Fruit fly (Drosophila melanogaster) whole organism, embryonic: ENCODE data around the gene CG1764.

ENCODE experiments used
- CG10979 ChIP-seq: fragments of 200-800 bp; sonication (Bioruptor generic); optimal IDR thresholded peaks from 2 replicates; lab custom pipeline; 2018; ENCODE audit warnings: missing biosample characterization, mild to moderate bottlenecking, missing genetic modification characterization, moderate library complexity
- CG11723 ChIP-seq: fragments of 200-800 bp; sonication (Bioruptor generic); optimal IDR thresholded peaks from 2 replicates; lab custom pipeline; 2017; ENCODE audit warnings: missing biosample characterization, mild to moderate bottlenecking, missing genetic modification characterization
- CG12071 ChIP-seq: fragments of 200-800 bp; sonication (Bioruptor generic); optimal IDR thresholded peaks from 3 replicates; lab custom pipeline; 2018; ENCODE audit warnings: missing biosample characterization, mild to moderate bottlenecking, missing genetic modification characterization
- CG12744 ChIP-seq: fragments of 200-800 bp; sonication (Bioruptor generic); optimal IDR thresholded peaks from 2 replicates; lab custom pipeline; 2016; ENCODE audit warnings: missing biosample characterization, missing genetic modification characterization
- CG13123 ChIP-seq: fragments of 200-800 bp; sonication (Bioruptor generic); optimal IDR thresholded peaks from 2 replicates; lab custom pipeline; 2016; ENCODE audit warnings: missing biosample characterization, missing genetic modification characterization
- CG14710 ChIP-seq: fragments of 200-800 bp; sonication (Bioruptor generic); optimal IDR thresholded peaks from 3 replicates; lab custom pipeline; 2019; ENCODE audit warnings: missing biosample characterization, mild to moderate bottlenecking, missing genetic modification characterization, moderate library complexity
- CG14860 ChIP-seq: fragments of 200-800 bp; sonication (Bioruptor generic); IDR thresholded peaks from 3 replicates; pipeline ENCODE4 v1.3.6; 2022; ENCODE audit warnings: missing biosample characterization, missing genetic modification characterization; ENCODE audit not compliant: partially characterized antibody
- CG14965 ChIP-seq: fragments of 200-800 bp; sonication (Bioruptor generic); optimal IDR thresholded peaks from 2 replicates; lab custom pipeline; 2016; ENCODE audit warnings: missing biosample characterization, missing genetic modification characterization, borderline replicate concordance
- CG18599 ChIP-seq: fragments of 200-800 bp; sonication (Bioruptor generic); optimal IDR thresholded peaks from 3 replicates; lab custom pipeline; 2017; ENCODE audit warnings: missing biosample characterization, missing genetic modification characterization, mild to moderate bottlenecking, moderate library complexity, missing genetic modification reagents
- CG2712 ChIP-seq: fragments of 200-800 bp; optimal IDR thresholded peaks from 3 replicates; lab custom pipeline; 2019; ENCODE audit warnings: missing biosample characterization, mild to moderate bottlenecking, missing genetic modification characterization, moderate library complexity
- CG3726 ChIP-seq: fragments of 200-800 bp; sonication (Bioruptor generic); IDR thresholded peaks from 3 replicates; pipeline ENCODE4, ENCODE4 v1.3.6; 2022; ENCODE audit warnings: missing biosample characterization, missing genetic modification characterization
- CG5245 ChIP-seq: fragments of 200-800 bp; sonication (Bioruptor generic); optimal IDR thresholded peaks from 3 replicates; lab custom pipeline; 2016; ENCODE audit warnings: missing biosample characterization, missing genetic modification characterization
- CHES-1-like ChIP-seq: fragments of 200-800 bp; sonication (Bioruptor generic); optimal IDR thresholded peaks from 2 replicates; lab custom pipeline; 2016; ENCODE audit warnings: missing biosample characterization, missing genetic modification characterization
- Dbx ChIP-seq: fragments of 200-800 bp; sonication (Bioruptor generic); IDR thresholded peaks from 3 replicates; pipeline ENCODE4 v1.3.6; 2022; ENCODE audit warnings: missing biosample characterization, missing genetic modification characterization
- Doc3 ChIP-seq: fragments of 200-800 bp; sonication (Bioruptor generic); IDR thresholded peaks from 3 replicates; pipeline ENCODE4 v1.3.6; 2022; ENCODE audit warnings: missing biosample characterization, missing genetic modification characterization; ENCODE audit not compliant: partially characterized antibody
- Dref ChIP-seq: fragments of 200-800 bp; sonication (Bioruptor generic); IDR thresholded peaks from 2 replicates; pipeline ENCODE4 v1.3.6; 2022; ENCODE audit warnings: missing biosample characterization, missing genetic modification characterization
- Elba2 ChIP-seq: fragments of 200-800 bp; sonication (Bioruptor generic); optimal IDR thresholded peaks from 3 replicates; lab custom pipeline; 2016; ENCODE audit warnings: missing biosample characterization, missing genetic modification characterization
- H2.0 ChIP-seq: fragments of 200-800 bp; sonication (Bioruptor generic); IDR thresholded peaks from 2 replicates; pipeline ENCODE4 v1.3.6; 2022; ENCODE audit warnings: missing biosample characterization, missing genetic modification characterization
- Mes4 ChIP-seq: fragments of 200-800 bp; sonication (Bioruptor generic); optimal IDR thresholded peaks from 2 replicates; lab custom pipeline; 2016; ENCODE audit warnings: missing biosample characterization, missing genetic modification characterization
- NFAT ChIP-seq: fragments of 200-800 bp; sonication (Bioruptor generic); IDR thresholded peaks from 2 replicates; pipeline ENCODE4 v1.3.6; 2022; ENCODE audit warnings: missing biosample characterization, missing genetic modification characterization
- Nf-YA ChIP-seq: fragments of 200-800 bp; sonication (Bioruptor generic); IDR thresholded peaks from 2 replicates; pipeline ENCODE4 v1.3.6; 2022; ENCODE audit warnings: missing biosample characterization, missing genetic modification characterization
- PHDP ChIP-seq: fragments of 200-800 bp; sonication (Bioruptor generic); optimal IDR thresholded peaks from 3 replicates; lab custom pipeline; 2018; ENCODE audit warnings: missing biosample characterization, mild to moderate bottlenecking, missing genetic modification characterization, moderate library complexity
- Six4 ChIP-seq: fragments of 200-800 bp; sonication (Bioruptor generic); optimal IDR thresholded peaks from 2 replicates; lab custom pipeline; 2016; ENCODE audit warnings: missing biosample characterization, missing genetic modification characterization
- Stat92E ChIP-seq, 3 experiments: fragments of >200 bp in 2 of 3; fragments of 200-800 bp in 1 of 3; sonication (Bioruptor generic) in 1 of 3; optimal IDR thresholded peaks; 2 replicates each; lab custom pipeline; 2017 to 2019; ENCODE audit warnings: missing biosample characterization in 3 of 3, missing genetic modification characterization in 3 of 3, mild to moderate bottlenecking in 1 of 3, moderate library complexity in 1 of 3
- Tbp ChIP-seq: fragments of >200 bp; optimal IDR thresholded peaks from 2 replicates; lab custom pipeline; 2018; ENCODE audit warnings: missing biosample characterization, missing genetic modification characterization
- amos ChIP-seq: fragments of 200-800 bp; sonication (Bioruptor generic); IDR thresholded peaks from 2 replicates; pipeline ENCODE4 v1.3.6; 2022; ENCODE audit warnings: missing biosample characterization, missing genetic modification characterization; ENCODE audit not compliant: partially characterized antibody
- aop ChIP-seq: fragments of 200-800 bp; sonication (Bioruptor generic); IDR thresholded peaks from 2 replicates; pipeline ENCODE4 v1.3.6; 2022; ENCODE audit warnings: missing biosample characterization, missing genetic modification characterization
- ash1 ChIP-seq: fragments of 200-800 bp; sonication (Bioruptor generic); optimal IDR thresholded peaks from 2 replicates; lab custom pipeline; 2018; ENCODE audit warnings: missing biosample characterization, mild to moderate bottlenecking, missing genetic modification characterization
- ato ChIP-seq: fragments of 200-800 bp; sonication (Bioruptor generic); IDR thresholded peaks from 2 replicates; pipeline ENCODE4 v1.3.6; 2022; ENCODE audit warnings: missing biosample characterization, missing genetic modification characterization; ENCODE audit not compliant: partially characterized antibody
- btn ChIP-seq: fragments of 200-800 bp; sonication (Bioruptor generic); optimal IDR thresholded peaks from 2 replicates; lab custom pipeline; 2016; ENCODE audit warnings: missing biosample characterization, missing genetic modification characterization
- caup ChIP-seq: fragments of 200-800 bp; sonication (Bioruptor generic); optimal IDR thresholded peaks from 3 replicates; lab custom pipeline; 2017; ENCODE audit warnings: missing biosample characterization, mild to moderate bottlenecking, missing genetic modification characterization, moderate library complexity; ENCODE audit not compliant: severe bottlenecking
- cg ChIP-seq: fragments of 200-800 bp; sonication (Bioruptor generic); optimal IDR thresholded peaks from 3 replicates; lab custom pipeline; 2019; ENCODE audit warnings: missing biosample characterization, mild to moderate bottlenecking, missing genetic modification characterization, moderate library complexity
- ci ChIP-seq: fragments of 200-800 bp; sonication (Bioruptor generic); IDR thresholded peaks from 3 replicates; pipeline ENCODE4 v1.3.6; 2022; ENCODE audit warnings: missing biosample characterization, missing genetic modification characterization
- fd102C ChIP-seq: fragments of 200-800 bp; sonication (Bioruptor generic); optimal IDR thresholded peaks from 2 replicates; lab custom pipeline; 2018; ENCODE audit warnings: missing biosample characterization, mild to moderate bottlenecking, missing genetic modification characterization, moderate library complexity
- fu2 ChIP-seq: fragments of 200-800 bp; sonication (Bioruptor generic); optimal IDR thresholded peaks from 2 replicates; lab custom pipeline; 2016; ENCODE audit warnings: missing biosample characterization, missing genetic modification characterization
- grn ChIP-seq: fragments of 200-800 bp; sonication (Bioruptor generic); optimal IDR thresholded peaks from 3 replicates; lab custom pipeline; 2017; ENCODE audit warnings: missing biosample characterization, missing genetic modification characterization
- hbn ChIP-seq: fragments of 200-800 bp; sonication (Bioruptor generic); IDR thresholded peaks from 2 replicates; pipeline ENCODE4 v1.3.6; 2022; ENCODE audit warnings: missing biosample characterization, missing genetic modification characterization; ENCODE audit not compliant: partially characterized antibody
- her ChIP-seq: fragments of 200-800 bp; sonication (Bioruptor generic); optimal IDR thresholded peaks from 2 replicates; lab custom pipeline; 2016; ENCODE audit warnings: missing biosample characterization, missing genetic modification characterization
- kay ChIP-seq: fragments of 200-800 bp; sonication (Bioruptor generic); optimal IDR thresholded peaks from 2 replicates; lab custom pipeline; 2016; ENCODE audit warnings: missing biosample characterization, missing genetic modification characterization
- lbe ChIP-seq: fragments of 200-800 bp; sonication (Bioruptor generic); optimal IDR thresholded peaks from 2 replicates; lab custom pipeline; 2016; ENCODE audit warnings: missing biosample characterization, mild to moderate bottlenecking, missing genetic modification characterization
- lilli ChIP-seq: fragments of 200-800 bp; sonication (Bioruptor generic); optimal IDR thresholded peaks from 3 replicates; lab custom pipeline; 2016; ENCODE audit warnings: missing biosample characterization, missing genetic modification characterization
- oc ChIP-seq: fragments of 200-800 bp; sonication (Bioruptor generic); optimal IDR thresholded peaks from 2 replicates; lab custom pipeline; 2018; ENCODE audit warnings: missing biosample characterization, mild to moderate bottlenecking, missing genetic modification characterization, moderate library complexity
- pum ChIP-seq: fragments of 200-800 bp; sonication (Bioruptor generic); optimal IDR thresholded peaks from 2 replicates; lab custom pipeline; 2016; ENCODE audit warnings: missing biosample characterization, missing genetic modification characterization
- ro ChIP-seq: fragments of 200-800 bp; sonication (Bioruptor generic); IDR thresholded peaks from 2 replicates; pipeline ENCODE4 v1.3.6; 2022; ENCODE audit warnings: missing biosample characterization, missing genetic modification characterization
- sd ChIP-seq: fragments of 200-800 bp; sonication (Bioruptor generic); optimal IDR thresholded peaks from 3 replicates; lab custom pipeline; 2018; ENCODE audit warnings: missing biosample characterization, mild to moderate bottlenecking, missing genetic modification characterization, moderate library complexity
- slou ChIP-seq: fragments of 200-800 bp; sonication (Bioruptor generic); optimal IDR thresholded peaks from 3 replicates; lab custom pipeline; 2016; ENCODE audit warnings: missing biosample characterization, missing genetic modification characterization
- sna ChIP-seq: fragments of 200-800 bp; sonication (Bioruptor generic); IDR thresholded peaks from 2 replicates; pipeline ENCODE4 v1.3.6; 2022; ENCODE audit warnings: missing biosample characterization, missing genetic modification characterization; ENCODE audit not compliant: partially characterized antibody
- tna ChIP-seq: fragments of 200-800 bp; sonication (Bioruptor generic); IDR thresholded peaks from 2 replicates; pipeline ENCODE4 v1.3.6; 2022; ENCODE audit warnings: missing biosample characterization, missing genetic modification characterization; ENCODE audit not compliant: partially characterized antibody
- zen2 ChIP-seq: fragments of 200-800 bp; sonication (Bioruptor generic); IDR thresholded peaks from 3 replicates; pipeline ENCODE4 v1.3.6; 2022; ENCODE audit warnings: missing biosample characterization, missing genetic modification characterization; ENCODE audit not compliant: partially characterized antibody

Gene CG1764

dm6 chrX:13285001-13285748 is 17.0 kb downstream of the CG1764 start, which contains the start of the genes HDAC4 and CG15743 (continued):
- TF ChIP-seq lilli (GFP tag; lab: Kevin White, UChicago) = peak; percentile 27
- TF ChIP-seq H2.0 (GFP tag; lab: Robert Waterston, UW) = no peak
- no peak for TF ChIP-seq kay
- no peak for TF ChIP-seq oc
- TF ChIP-seq CG10979 (tag; lab: Kevin White, UChicago) = no peak
- peak; percentile 82 for TF ChIP-seq CG14860 (GFP tag; lab: Robert Waterston, UW)
- no peak for TF ChIP-seq Elba2 (GFP tag; lab: Kevin White, UChicago)
- no peak for TF ChIP-seq PHDP (tag; lab: Kevin White, UChicago)
- no peak for TF ChIP-seq ash1
- TF ChIP-seq btn (GFP tag; lab: Kevin White, UChicago) = no peak
- TF ChIP-seq CG5245 (GFP tag; lab: Kevin White, UChicago) = no peak
- TF ChIP-seq amos (GFP tag; lab: Robert Waterston, UW) = peak; percentile 90; the same call in 1 of the 2 replicates
- TF ChIP-seq CG12071 (GFP tag; lab: Kevin White, UChicago) = no peak
- peak; percentile 10 for TF ChIP-seq cg (GFP tag; lab: Kevin White, UChicago)
- TF ChIP-seq her (GFP tag; lab: Kevin White, UChicago) = peak; percentile 32
- peak; percentile 15 for TF ChIP-seq CG18599 (GFP tag; lab: Kevin White, UChicago)
- TF ChIP-seq pum (GFP tag; lab: Kevin White, UChicago) = no peak
- no peak for TF ChIP-seq Six4 (GFP tag; lab: Kevin White, UChicago)
- TF ChIP-seq sna (GFP tag; lab: Robert Waterston, UW) = peak; percentile 85
- TF ChIP-seq fu2 (GFP tag; lab: Kevin White, UChicago) = no peak
- no peak for TF ChIP-seq Nf-YA (GFP tag; lab: Robert Waterston, UW)
- peak; percentile 52 for TF ChIP-seq CG14710 (tag; lab: Kevin White, UChicago)
- peak; percentile 83 for TF ChIP-seq tna (GFP tag; lab: Robert Waterston, UW)
- no peak for TF ChIP-seq CG14965
- peak; percentile 8 for TF ChIP-seq sd
- no peak for TF ChIP-seq Tbp (GFP tag; lab: Kevin White, UChicago)
- TF ChIP-seq slou = no peak
- TF ChIP-seq lbe (GFP tag; lab: Kevin White, UChicago) = peak; percentile 37
- peak; percentile 82 for TF ChIP-seq Dref (GFP tag; lab: Robert Waterston, UW)
- no peak for TF ChIP-seq CG11723 (GFP tag; lab: Kevin White, UChicago)
- no peak for TF ChIP-seq NFAT (GFP tag; lab: Robert Waterston, UW)
- no peak for TF ChIP-seq aop (GFP tag; lab: Robert Waterston, UW)
- no peak for TF ChIP-seq fd102C
- TF ChIP-seq ro (GFP tag; lab: Robert Waterston, UW) = no peak
- peak; percentile 35; the same call in 1 of the 3 replicates for TF ChIP-seq Dbx
- TF ChIP-seq Doc3 (GFP tag; lab: Robert Waterston, UW) = peak; percentile 85
- peak; percentile 12 for TF ChIP-seq caup (GFP tag; lab: Kevin White, UChicago)
- TF ChIP-seq CG2712 (tag; lab: Kevin White, UChicago) = peak; percentile 9
- TF ChIP-seq hbn = peak; percentile 88
- TF ChIP-seq grn (GFP tag; lab: Kevin White, UChicago) = no peak
- peak; percentile 80 for TF ChIP-seq ato
- TF ChIP-seq Mes4 (GFP tag; lab: Kevin White, UChicago) = no peak
- no peak for TF ChIP-seq CG3726 (GFP tag; lab: Robert Waterston, UW)
- TF ChIP-seq CG13123 = no peak
- TF ChIP-seq Stat92E (GFP tag; optimal IDR thresholded peaks at IDR 0.05; lab: Kevin White, UChicago) = peak in 1 of 3 experiments; percentile 53
- TF ChIP-seq CHES-1-like (GFP tag; lab: Kevin White, UChicago) = peak; percentile 48
- TF ChIP-seq zen2 = peak; percentile 81; the same call in 2 of the 3 replicates
- no peak for TF ChIP-seq ci (GFP tag; lab: Robert Waterston, UW)
- no peak for TF ChIP-seq CG12744 (GFP tag; lab: Kevin White, UChicago)
